Fruit fly (Drosophila melanogaster) whole organism, wandering third instar larva: ENCODE measurements around the gene CG42450.

Source experiments
- Abd-B ChIP-seq: fragments of >200 bp; optimal IDR thresholded peaks from 2 replicates; lab custom pipeline; 2017; ENCODE audit warnings: missing biosample characterization, missing genetic modification characterization
- CG32264 ChIP-seq: fragments of 200-800 bp; sonication (Bioruptor generic); optimal IDR thresholded peaks from 2 replicates; lab custom pipeline; 2016; ENCODE audit warnings: missing biosample characterization, missing genetic modification characterization
- CG9705 ChIP-seq: fragments of 200-800 bp; sonication (Bioruptor generic); optimal IDR thresholded peaks from 2 replicates; lab custom pipeline; 2018; ENCODE audit warnings: missing biosample characterization, mild to moderate bottlenecking, missing genetic modification characterization
- CrebA ChIP-seq: fragments of 200-800 bp; sonication (Bioruptor generic); optimal IDR thresholded peaks from 2 replicates; lab custom pipeline; 2016; ENCODE audit warnings: missing biosample characterization, mild to moderate bottlenecking, missing genetic modification characterization, borderline replicate concordance
- Dfd ChIP-seq: fragments of >200 bp; optimal IDR thresholded peaks from 2 replicates; lab custom pipeline; 2017; ENCODE audit warnings: missing biosample characterization, missing genetic modification characterization
- Dif ChIP-seq: fragments of 200-275, 200-300 bp; sonication (Bioruptor generic); optimal IDR thresholded peaks from 2 replicates; lab custom pipeline; 2018; ENCODE audit warnings: missing biosample characterization, missing genetic modification characterization; ENCODE audit not compliant: partially characterized antibody
- GATAd ChIP-seq: sonication (Bioruptor generic); optimal IDR thresholded peaks from 2 replicates; lab custom pipeline; 2016; ENCODE audit warnings: missing biosample characterization, missing genetic modification characterization
- HLH106 ChIP-seq: fragments of 200-800 bp; optimal IDR thresholded peaks from 3 replicates; lab custom pipeline; 2019; ENCODE audit warnings: missing biosample characterization, mild to moderate bottlenecking, missing genetic modification characterization, moderate library complexity
- Hnf4 ChIP-seq: fragments of 200-800 bp; sonication (Bioruptor generic); optimal IDR thresholded peaks from 2 replicates; lab custom pipeline; 2016; ENCODE audit warnings: missing biosample characterization, mild to moderate bottlenecking, missing genetic modification characterization
- Hr78 ChIP-seq: fragments of >200 bp; optimal IDR thresholded peaks from 2 replicates; lab custom pipeline; 2017; ENCODE audit warnings: missing biosample characterization, missing genetic modification characterization
- Hr83 ChIP-seq: fragments of 200-300 bp; sonication (Bioruptor generic); optimal IDR thresholded peaks from 2 replicates; lab custom pipeline; 2016; ENCODE audit warnings: missing biosample characterization, mild to moderate bottlenecking, missing genetic modification characterization, moderate library complexity; ENCODE audit not compliant: poor library complexity, severe bottlenecking
- Jra ChIP-seq: sonication (Bioruptor generic); optimal IDR thresholded peaks from 2 replicates; lab custom pipeline; 2016; ENCODE audit warnings: missing biosample characterization, missing genetic modification characterization
- Mio ChIP-seq: sonication (Bioruptor generic); optimal IDR thresholded peaks from 2 replicates; lab custom pipeline; 2016; ENCODE audit warnings: missing biosample characterization, missing genetic modification characterization
- Myc ChIP-seq: fragments of >200 bp; optimal IDR thresholded peaks from 2 replicates; lab custom pipeline; 2017
- N ChIP-seq: fragments of >200 bp; optimal IDR thresholded peaks from 2 replicates; lab custom pipeline; 2018; ENCODE audit warnings: missing biosample characterization, missing external identifiers, missing genetic modification characterization
- OdsH ChIP-seq: fragments of 200-800 bp; sonication (Bioruptor generic); optimal IDR thresholded peaks from 2 replicates; lab custom pipeline; 2016; ENCODE audit warnings: missing biosample characterization, mild to moderate bottlenecking, missing genetic modification characterization
- Rel ChIP-seq, 2 experiments: fragments of 200-800 bp; sonication (Bioruptor generic) in 1 of 2; optimal IDR thresholded peaks; 2 replicates in 1 of 2; 3 replicates in 1 of 2; lab custom pipeline; 2016 to 2019; ENCODE audit warnings: mild to moderate bottlenecking in 2 of 2, missing biosample characterization in 2 of 2, missing genetic modification characterization in 2 of 2, moderate library complexity in 1 of 2
- Sp1 ChIP-seq: fragments of 200-800 bp; sonication (Bioruptor generic); optimal IDR thresholded peaks from 3 replicates; lab custom pipeline; 2019; ENCODE audit warnings: missing biosample characterization, mild to moderate bottlenecking, missing genetic modification characterization, moderate library complexity
- Vsx2 ChIP-seq: fragments of 200-300, 225-300 bp; sonication (Bioruptor generic); optimal IDR thresholded peaks from 2 replicates; lab custom pipeline; 2018; ENCODE audit warnings: missing biosample characterization, missing genetic modification characterization; ENCODE audit not compliant: partially characterized antibody
- br ChIP-seq: fragments of 200-800 bp; sonication (Bioruptor generic); optimal IDR thresholded peaks from 2 replicates; lab custom pipeline; 2016; ENCODE audit warnings: missing biosample characterization, missing genetic modification characterization
- brk ChIP-seq: fragments of 200-800 bp; sonication (Bioruptor generic); optimal IDR thresholded peaks from 2 replicates; lab custom pipeline; 2016; ENCODE audit warnings: missing biosample characterization, mild to moderate bottlenecking, missing genetic modification characterization
- dl ChIP-seq, 2 experiments: fragments of 175-275, 200-275 bp in 1 of 2; fragments of 200-275 bp in 1 of 2; sonication (Bioruptor generic); optimal IDR thresholded peaks; lab custom pipeline; 2018; ENCODE audit warnings: mild to moderate bottlenecking in 2 of 2, missing biosample characterization in 2 of 2, missing genetic modification characterization in 2 of 2, moderate library complexity in 2 of 2; ENCODE audit not compliant: partially characterized antibody in 2 of 2, insufficient read depth in 1 of 2
- dmrt93B ChIP-seq: fragments of 200-800 bp; sonication (Bioruptor generic); optimal IDR thresholded peaks from 2 replicates; lab custom pipeline; 2018; ENCODE audit warnings: missing biosample characterization, mild to moderate bottlenecking, missing genetic modification characterization
- dsf ChIP-seq: sonication (Bioruptor generic); optimal IDR thresholded peaks from 2 replicates; lab custom pipeline; 2016; ENCODE audit warnings: missing biosample characterization, missing genetic modification characterization, borderline replicate concordance
- ey ChIP-seq: fragments of 200-800 bp; sonication (Bioruptor generic); optimal IDR thresholded peaks from 2 replicates; lab custom pipeline; 2016; ENCODE audit warnings: missing biosample characterization, missing genetic modification characterization
- foxo ChIP-seq, 2 experiments: fragments of 200-800 bp; sonication (Bioruptor generic); optimal IDR thresholded peaks; 2 replicates in 1 of 2; 3 replicates in 1 of 2; lab custom pipeline; 2016 to 2017; ENCODE audit warnings: missing biosample characterization in 2 of 2, missing genetic modification characterization in 2 of 2
- fru ChIP-seq: fragments of 200-800 bp; sonication (Bioruptor generic); optimal IDR thresholded peaks from 3 replicates; lab custom pipeline; 2016; ENCODE audit warnings: missing biosample characterization, mild to moderate bottlenecking, missing genetic modification characterization
- h ChIP-seq: fragments of 200-800 bp; sonication (Bioruptor generic); optimal IDR thresholded peaks from 3 replicates; lab custom pipeline; 2016; ENCODE audit warnings: missing biosample characterization, mild to moderate bottlenecking, missing genetic modification characterization
- jim ChIP-seq: fragments of 175-275, 200-325 bp; sonication (Bioruptor generic); optimal IDR thresholded peaks from 2 replicates; lab custom pipeline; 2016; ENCODE audit warnings: missing biosample characterization, mild to moderate bottlenecking, missing genetic modification characterization
- lola ChIP-seq: fragments of >200 bp; optimal IDR thresholded peaks from 2 replicates; lab custom pipeline; 2017; ENCODE audit warnings: missing biosample characterization, missing genetic modification characterization
- pan ChIP-seq: fragments of >200 bp; optimal IDR thresholded peaks from 2 replicates; lab custom pipeline; 2017
- psq ChIP-seq: fragments of 200-800 bp; sonication (Bioruptor generic); optimal IDR thresholded peaks from 3 replicates; lab custom pipeline; 2017; ENCODE audit warnings: missing biosample characterization, mild to moderate bottlenecking, missing genetic modification characterization, moderate library complexity
- rgr ChIP-seq: fragments of 200-800 bp; sonication (Bioruptor generic); optimal IDR thresholded peaks from 3 replicates; lab custom pipeline; 2016; ENCODE audit warnings: missing biosample characterization, mild to moderate bottlenecking, missing genetic modification characterization
- sage ChIP-seq: fragments of 200-800 bp; sonication (Bioruptor generic); optimal IDR thresholded peaks from 2 replicates; lab custom pipeline; 2016; ENCODE audit warnings: missing biosample characterization, mild to moderate bottlenecking, missing genetic modification characterization
- sv ChIP-seq: fragments of 200-800 bp; sonication (Bioruptor generic); optimal IDR thresholded peaks from 3 replicates; lab custom pipeline; 2016; ENCODE audit warnings: missing biosample characterization, missing genetic modification characterization
- tai ChIP-seq: sonication (Bioruptor generic); optimal IDR thresholded peaks from 2 replicates; lab custom pipeline; 2016; ENCODE audit warnings: missing biosample characterization, missing genetic modification characterization
- usp ChIP-seq: fragments of >200 bp; optimal IDR thresholded peaks from 2 replicates; lab custom pipeline; 2017; ENCODE audit warnings: missing biosample characterization, missing genetic modification characterization
- woc ChIP-seq: sonication (Bioruptor generic); optimal IDR thresholded peaks from 2 replicates; lab custom pipeline; 2016; ENCODE audit warnings: missing biosample characterization, mild to moderate bottlenecking, missing genetic modification characterization

CG42450 gene

DNA sequence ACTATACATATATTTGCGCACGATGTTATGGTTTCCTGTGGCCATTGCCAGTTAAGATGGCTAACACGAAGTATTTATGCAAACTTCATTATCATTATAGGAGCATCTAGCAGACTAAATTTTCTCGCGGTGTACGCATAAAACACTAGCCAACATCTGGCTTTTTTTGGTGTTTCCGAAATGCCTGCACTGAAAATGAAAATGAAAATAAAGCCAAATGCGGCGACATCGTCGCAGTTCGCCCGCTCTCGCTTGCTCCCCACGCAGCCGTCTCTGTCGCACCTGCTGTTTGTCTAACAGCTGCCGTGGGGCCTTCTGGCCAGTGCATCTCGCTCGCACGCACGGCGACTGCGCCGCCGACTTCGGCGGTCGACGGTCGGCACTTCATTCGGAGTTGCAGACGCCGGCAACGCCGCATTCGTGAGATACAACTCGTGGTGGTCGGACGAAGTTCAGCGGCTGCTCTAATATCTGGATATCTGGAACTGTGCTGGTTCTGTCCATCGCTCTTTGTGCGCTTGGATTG lies 38.2 kb upstream of the CG42450 start, which contains the start of gene CG6891 (continued):
- TF ChIP-seq dl (GFP tag; optimal IDR thresholded peaks at IDR 0.05; lab: Kevin White, UChicago; ENCODE audit: insufficient read depth in 1 of 2, partially characterized antibody in 2 of 2) (no peak), sage (GFP tag; lab: Kevin White, UChicago) (no peak), Mio (GFP tag; lab: Kevin White, UChicago) (no peak), tai (GFP tag; lab: Kevin White, UChicago) (no peak), pan (lab: Kevin White, UChicago) (no peak), CG32264 (GFP tag; lab: Kevin White, UChicago) (no peak), rgr (GFP tag; lab: Kevin White, UChicago) (peak; percentile 3), Hnf4 (GFP tag; lab: Kevin White, UChicago) (peak; percentile 6), Vsx2 (GFP tag; lab: Kevin White, UChicago) (no peak)

DNA sequence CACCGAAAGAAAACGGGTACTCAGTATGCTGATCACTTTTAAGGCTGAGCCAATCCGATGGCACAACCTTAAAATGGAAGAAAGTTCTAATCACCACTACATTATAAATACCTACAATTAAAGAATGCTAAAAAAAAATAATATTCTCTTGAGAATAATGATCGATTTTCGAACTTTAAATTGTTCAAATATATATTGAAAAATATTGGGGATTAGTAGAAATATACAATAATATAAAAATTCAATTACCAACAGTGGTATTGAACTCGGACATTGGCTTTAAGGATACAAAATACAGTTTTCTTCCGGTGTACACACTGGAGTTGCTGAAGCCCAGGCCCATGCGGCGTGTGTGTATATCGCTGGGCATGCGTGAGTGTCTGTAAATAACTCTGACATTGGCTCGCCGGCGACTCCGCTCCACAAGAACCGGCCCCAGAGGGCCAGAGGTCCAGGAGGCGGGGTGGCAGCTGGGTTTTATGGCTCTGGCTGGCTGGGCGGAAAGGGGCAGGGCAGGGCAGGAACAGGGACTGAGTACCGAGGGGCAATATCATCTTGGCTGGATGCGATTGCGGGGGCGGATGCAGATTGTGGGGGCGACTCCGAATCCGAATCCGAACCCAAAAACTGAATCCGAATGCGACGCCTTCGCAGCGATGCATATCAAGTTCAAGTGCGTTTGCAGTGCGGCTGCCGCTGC lies 37.1 kb upstream of the CG42450 start:
- TF ChIP-seq Jra (GFP tag; lab: Kevin White, UChicago), result peak; percentile 12
- peak; percentile 87 for TF ChIP-seq HLH106
- no peak for TF ChIP-seq jim (GFP tag; lab: Kevin White, UChicago)
- TF ChIP-seq brk (GFP tag; lab: Kevin White, UChicago), result no peak
- TF ChIP-seq br, result peak; percentile 66
- TF ChIP-seq Sp1 (GFP tag; lab: Kevin White, UChicago), result peak; percentile 91
- peak; percentile 82 for TF ChIP-seq OdsH (GFP tag; lab: Kevin White, UChicago)
- no peak for TF ChIP-seq Hr78 (GFP tag; lab: Kevin White, UChicago)
- TF ChIP-seq N (GFP tag; lab: Kevin White, UChicago), result no peak
- TF ChIP-seq h (GFP tag; lab: Kevin White, UChicago), result peak; percentile 72
- TF ChIP-seq Abd-B (GFP tag; lab: Kevin White, UChicago), result no peak
- no peak for TF ChIP-seq Myc (lab: Kevin White, UChicago)
- no peak for TF ChIP-seq tai (GFP tag; lab: Kevin White, UChicago)
- TF ChIP-seq Rel (GFP tag; optimal IDR thresholded peaks at IDR 0.05; lab: Kevin White, UChicago), result no peak
- no peak for TF ChIP-seq Rel (tag; optimal IDR thresholded peaks at IDR 0.05; lab: Kevin White, UChicago)
- TF ChIP-seq psq, result peak; percentile 75
- TF ChIP-seq lola (GFP tag; lab: Kevin White, UChicago), result no peak
- peak in 1 of 2 experiments; percentile 84 for TF ChIP-seq foxo (GFP tag; optimal IDR thresholded peaks at IDR 0.05; lab: Kevin White, UChicago)
- peak; percentile 84 for TF ChIP-seq CG9705
- no peak for TF ChIP-seq Mio (GFP tag; lab: Kevin White, UChicago)
- TF ChIP-seq sv, result peak; percentile 14
- TF ChIP-seq Dfd (GFP tag; lab: Kevin White, UChicago), result no peak
- TF ChIP-seq CG32264 (GFP tag; lab: Kevin White, UChicago), result no peak
- peak; percentile 2 for TF ChIP-seq sage (GFP tag; lab: Kevin White, UChicago)
- no peak for TF ChIP-seq pan (lab: Kevin White, UChicago)
- no peak for TF ChIP-seq GATAd (GFP tag; lab: Kevin White, UChicago)
- TF ChIP-seq Hnf4 (GFP tag; lab: Kevin White, UChicago), result peak; percentile 48
- peak; percentile 65 for TF ChIP-seq woc
- no peak for TF ChIP-seq Vsx2 (GFP tag; lab: Kevin White, UChicago)
- TF ChIP-seq Hr83 (GFP tag; lab: Kevin White, UChicago), result no peak
- TF ChIP-seq dl (GFP tag; optimal IDR thresholded peaks at IDR 0.05; lab: Kevin White, UChicago; ENCODE audit: insufficient read depth in 1 of 2, partially characterized antibody in 2 of 2), result peak in 1 of 2 experiments; percentile 24
- TF ChIP-seq dmrt93B (GFP tag; lab: Kevin White, UChicago), result peak; percentile 80
- no peak for TF ChIP-seq CrebA (GFP tag; lab: Kevin White, UChicago)
- TF ChIP-seq ey (GFP tag; lab: Kevin White, UChicago), result peak; percentile 70
- peak; percentile 79 for TF ChIP-seq fru
- TF ChIP-seq rgr (GFP tag; lab: Kevin White, UChicago), result peak; percentile 67
- TF ChIP-seq dsf (GFP tag; lab: Kevin White, UChicago), result peak; percentile 41
- TF ChIP-seq usp (GFP tag; lab: Kevin White, UChicago), result no peak
- TF ChIP-seq Dif, result no peak
- TF ChIP-seq, all 38 proteins: peak for 19
